Worm (Caenorhabditis elegans) whole organism, L4 larva: Measurements from ENCODE around the gene clc-13.

Source experiments
- lir-3 ChIP-seq: sonication (generic microtip); optimal IDR thresholded peaks from 2 replicates; lab custom pipeline; 2016; ENCODE audit warnings: mild to moderate bottlenecking, missing genetic modification characterization, missing compliant biosample characterization
- nhr-11 ChIP-seq: fragments of 150-350 bp; optimal IDR thresholded peaks from 2 replicates; lab custom pipeline; 2014; ENCODE audit warnings: missing biosample characterization, missing genetic modification characterization
- php-3 ChIP-seq: fragments of 200-800 bp; sonication (Bioruptor generic); IDR thresholded peaks from 2 replicates; pipeline ENCODE4 v1.3.6; 2022; ENCODE audit warnings: missing genetic modification reagents, missing genetic modification characterization, missing compliant biosample characterization
- pqm-1 ChIP-seq: sonication (generic microtip); optimal IDR thresholded peaks from 2 replicates; lab custom pipeline; 2017; ENCODE audit warnings: missing biosample characterization, missing genetic modification characterization
- snpc-4 ChIP-seq: fragments of 150-350 bp; optimal IDR thresholded peaks from 2 replicates; lab custom pipeline; 2014; ENCODE audit warnings: missing biosample characterization, missing genetic modification characterization
- spr-3 ChIP-seq: fragments of 200-800 bp; sonication (Bioruptor generic); optimal IDR thresholded peaks from 2 replicates; lab custom pipeline; 2018; ENCODE audit warnings: mild to moderate bottlenecking, missing genetic modification characterization, missing compliant biosample characterization
- tag-97 ChIP-seq: fragments of 200-800 bp; sonication (Bioruptor generic); IDR thresholded peaks from 2 replicates; pipeline ENCODE4 v1.3.6; 2022; ENCODE audit warnings: missing genetic modification characterization, missing compliant biosample characterization

ce11 chrV:17013232-17013631 lies 976 bp upstream of the clc-13 start, which contains the start of gene clec-241:
- no peak for TF ChIP-seq spr-3 (GFP tag; lab: Kevin White, UChicago)
- TF ChIP-seq snpc-4 (tag; lab: Kevin White, UChicago): no peak
- no peak for TF ChIP-seq pqm-1 (tag; lab: Kevin White, UChicago)
- no peak for TF ChIP-seq lir-3
- TF ChIP-seq php-3: no peak
- no peak for TF ChIP-seq nhr-11 (tag; lab: Kevin White, UChicago)
- no peak for TF ChIP-seq tag-97
